Worm (Caenorhabditis elegans): ENCODE measurements around the gene ulp-2.
"Not testable (repeated sequence)": the region's sequence is repeated elsewhere in the genome, so short reads cannot be mapped to it uniquely, and the experiment has no call there.

The ulp-2 gene

DNA sequence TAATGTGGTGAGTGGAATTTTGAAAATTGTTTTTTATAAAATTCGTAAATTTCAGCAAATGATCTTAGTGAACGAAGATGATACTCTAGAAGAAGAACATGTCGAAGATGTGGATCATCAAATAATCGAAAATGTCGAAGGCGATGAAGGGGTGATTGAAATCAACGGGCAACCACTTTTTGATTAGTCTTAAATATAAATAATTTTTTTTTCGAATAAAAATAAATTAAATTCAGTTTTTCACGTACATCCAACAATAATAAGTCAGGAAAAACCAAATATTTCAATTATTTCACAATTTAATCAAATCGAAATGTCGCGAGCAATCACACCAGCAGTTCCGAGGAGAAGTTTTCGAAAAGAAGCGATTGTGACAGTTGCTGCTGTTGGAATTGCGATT is 21.9 kb downstream of the ulp-2 start, which contains the start of gene ZK546.4:
TSS of gene ZK546.4 (plus strand) at position 301 of the 400 bp plus-strand sequence.
- TF ChIP-seq atf-7 (tag; optimal IDR thresholded peaks at IDR 0.05) (no peak), lsy-27 (tag; optimal IDR thresholded peaks at IDR 0.05; ENCODE audit: borderline replicate concordance, insufficient read depth) (no peak), sea-2 (GFP tag; IDR thresholded peaks at IDR 0.05) (no peak), cebp-2 (GFP tag; IDR thresholded peaks at IDR 0.05) (no peak)

DNA sequence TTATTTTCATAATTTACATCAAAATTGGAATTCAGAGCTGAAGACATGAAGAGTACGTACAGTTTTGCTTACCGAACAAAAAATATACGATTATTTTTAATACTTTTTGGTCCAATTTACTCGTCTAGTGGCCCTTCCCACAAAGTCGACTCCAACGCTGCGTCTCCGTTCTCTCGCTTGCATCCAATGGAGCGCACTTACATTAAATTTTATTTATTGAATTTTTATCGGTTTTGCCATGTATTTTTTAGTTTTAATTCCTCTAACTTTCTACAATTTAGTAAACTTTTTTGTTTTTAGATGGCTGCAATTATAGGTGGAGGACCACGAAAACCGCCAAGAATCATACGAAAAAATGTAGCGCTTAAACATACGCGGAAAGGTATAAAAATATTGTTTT is 24.2 kb downstream of the ulp-2 start, which contains the start of gene ZK546.5:
TSS of gene ZK546.5 (plus strand) at position 301 of the 400 bp plus-strand sequence.
- TF ChIP-seq somi-1 (GFP tag; optimal IDR thresholded peaks at IDR 0.05) (no peak), mcd-1 (GFP tag; IDR thresholded peaks at IDR 0.05) (0 out of 2 replicates have a peak, but pooled peaks have one; percentile 18)

DNA sequence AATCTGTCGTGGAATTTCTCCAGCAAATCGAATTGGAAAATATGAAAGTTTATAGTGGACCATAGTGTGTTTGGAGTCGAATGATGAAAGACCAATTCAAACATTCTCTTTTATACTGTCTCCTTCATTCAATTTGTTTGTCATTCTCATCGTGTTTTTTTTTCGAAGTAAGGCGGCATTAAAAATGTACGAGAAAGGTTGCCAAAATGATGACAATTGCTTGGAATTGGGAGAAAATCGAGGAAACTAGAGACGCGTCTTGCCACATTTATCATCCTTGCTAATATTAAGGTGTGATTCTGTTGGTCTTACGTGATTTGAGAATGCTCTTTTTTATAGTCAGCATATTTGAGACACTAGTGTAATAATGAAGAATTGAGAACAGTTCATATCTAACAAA is 24.7 kb downstream of the ulp-2 start, which contains the start of gene gst-30:
TSS of gene gst-30 (minus strand) at position 101 of the 400 bp plus-strand sequence.
- TF ChIP-seq ceh-40 (GFP tag; IDR thresholded peaks at IDR 0.05) (no peak), let-607 (tag; optimal IDR thresholded peaks at IDR 0.05) (no peak)

DNA sequence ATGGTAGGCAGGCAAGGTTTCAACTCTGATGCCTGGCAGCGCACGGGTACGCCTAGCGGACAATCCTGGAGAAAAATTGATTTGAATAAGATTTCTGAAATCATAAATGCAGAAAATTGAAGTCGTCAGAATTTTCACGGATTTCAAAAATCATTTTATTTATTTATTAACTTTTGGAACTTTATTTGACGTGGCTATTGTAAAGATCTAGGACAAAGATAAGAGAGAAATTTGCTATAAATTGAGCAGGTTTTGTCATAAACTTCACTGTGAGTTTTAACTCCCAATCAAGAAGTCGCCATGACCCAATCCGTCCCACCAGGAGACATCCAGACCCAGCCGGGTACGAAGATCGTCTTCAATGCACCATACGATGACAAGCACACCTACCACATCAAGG is 26.9 kb downstream of the ulp-2 start, which contains the start of gene msp-152:
TSS of gene msp-152 (plus strand) at position 301 of the 400 bp plus-strand sequence.
- TF ChIP-seq Y53G8AR.9 (GFP tag; conservative IDR thresholded peaks at IDR 0.05); die-1 (tag; optimal IDR thresholded peaks at IDR 0.05); ztf-25 (GFP tag; IDR thresholded peaks at IDR 0.05): not testable (repeated sequence)

DNA sequence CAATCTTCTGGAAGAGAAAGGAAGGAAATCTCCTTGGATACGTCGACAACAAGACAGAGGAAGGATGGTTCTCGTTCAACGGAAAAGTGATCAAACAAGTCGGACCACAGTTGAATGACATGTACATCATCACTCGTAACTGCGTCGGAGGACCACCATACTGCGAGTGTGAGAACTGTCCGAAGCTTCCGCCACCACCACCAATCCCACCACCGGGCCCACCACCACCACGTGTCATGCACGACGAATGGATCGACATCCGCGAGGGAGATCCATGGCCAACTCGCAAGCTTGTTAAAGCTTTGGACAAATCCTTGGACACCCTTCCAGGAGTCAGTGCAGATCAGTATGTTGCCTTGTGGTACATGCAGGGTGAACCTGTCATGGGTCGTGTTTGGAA is 28.4 kb downstream of the ulp-2 start:
- TF ChIP-seq ceh-100 (GFP tag; IDR thresholded peaks at IDR 0.05) (no peak), ceh-40 (GFP tag; IDR thresholded peaks at IDR 0.05) (no peak), lsy-27 (tag; optimal IDR thresholded peaks at IDR 0.05; ENCODE audit: borderline replicate concordance, insufficient read depth) (no peak), madf-8 (GFP tag; conservative IDR thresholded peaks at IDR 0.05) (no peak), cebp-1 (GFP tag; IDR thresholded peaks at IDR 0.05) (no peak), cebp-1 (tag; optimal IDR thresholded peaks at IDR 0.05) (no peak), B0261.1 (tag; optimal IDR thresholded peaks at IDR 0.05) (no peak)

DNA sequence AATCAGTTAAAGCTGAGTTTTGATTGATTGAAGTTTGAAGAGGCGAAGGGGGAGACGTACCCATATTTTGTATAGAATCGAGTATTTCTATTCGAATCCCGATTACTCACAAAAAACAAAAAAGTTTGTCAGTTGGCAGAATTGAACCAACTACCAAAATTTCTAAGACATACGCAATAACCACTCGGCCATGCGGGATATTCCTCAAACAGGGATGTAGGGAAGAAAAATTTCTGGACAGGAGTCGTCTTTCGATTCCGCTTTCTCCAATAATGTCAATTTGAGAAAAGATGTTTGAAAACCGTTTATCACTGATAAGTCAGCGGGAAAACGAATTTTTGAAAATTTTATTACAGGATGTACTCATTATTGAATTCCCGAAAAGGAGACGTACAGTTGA is 31.3 kb downstream of the ulp-2 start:
- TF ChIP-seq Y56A3A.18 (GFP tag; IDR thresholded peaks at IDR 0.05) (0 out of 2 replicates have a peak, but pooled peaks have one; percentile 38), cebp-1 (GFP tag; IDR thresholded peaks at IDR 0.05) (peak; percentile 32; the same call in 1 of the 2 replicates), cebp-2 (GFP tag; IDR thresholded peaks at IDR 0.05) (0 out of 2 replicates have a peak, but pooled peaks have one; percentile 22), nfyb-1 (GFP tag; IDR thresholded peaks at IDR 0.05) (peak; percentile 49; the same call in 1 of the 2 replicates), hmg-1.2 (GFP tag; IDR thresholded peaks at IDR 0.05) (peak; percentile 74), lin-26 (GFP tag; IDR thresholded peaks at IDR 0.05) (peak; percentile 96), pbrm-1 (GFP tag; IDR thresholded peaks at IDR 0.05) (0 out of 2 replicates have a peak, but pooled peaks have one; percentile 28), C06A6.2 (GFP tag; conservative IDR thresholded peaks at IDR 0.05) (0 out of 2 replicates have a peak, but pooled peaks have one; percentile 15), madf-6 (GFP tag; IDR thresholded peaks at IDR 0.05) (peak; percentile 57; the same call in 1 of the 2 replicates), rpc-1 (tag; optimal IDR thresholded peaks at IDR 0.05) (peak; percentile 44), ztf-25 (GFP tag; IDR thresholded peaks at IDR 0.05) (peak; percentile 87), B0261.1 (tag; optimal IDR thresholded peaks at IDR 0.05) (peak; percentile 61), tbp1 (GFP tag; optimal IDR thresholded peaks at IDR 0.05) (peak; percentile 84), Y53G8AR.9 (GFP tag; conservative IDR thresholded peaks at IDR 0.05) (0 out of 2 replicates have a peak, but pooled peaks have one; percentile 28), ceh-40 (GFP tag; IDR thresholded peaks at IDR 0.05) (0 out of 2 replicates have a peak, but pooled peaks have one; percentile 69), F33H1.4 (GFP tag; IDR thresholded peaks at IDR 0.05) (0 out of 2 replicates have a peak, but pooled peaks have one; percentile 16), mcd-1 (GFP tag; IDR thresholded peaks at IDR 0.05) (0 out of 2 replicates have a peak, but pooled peaks have one; percentile 22), rcor-1 (GFP tag; IDR thresholded peaks at IDR 0.05) (0 out of 2 replicates have a peak, but pooled peaks have one; percentile 13), aptf-2 (GFP tag; conservative IDR thresholded peaks at IDR 0.05) (0 out of 2 replicates have a peak, but pooled peaks have one; percentile 10)
- TF ChIP-seq cebp-1 (tag; optimal IDR thresholded peaks at IDR 0.05); rpc-1 (optimal IDR thresholded peaks at IDR 0.05): not testable (repeated sequence)
